Fruit fly (Drosophila melanogaster): Measurements from ENCODE around the gene DCAF12.
A peak's percentile ranks its signal among the peaks of the same experiment; 100 is the strongest.

- TF ChIP-seq tj (GFP tag; optimal IDR thresholded peaks at IDR 0.05) (no peak), kay (GFP tag; ENCODE audit: borderline replicate concordance) (peak; percentile 37), bab1 (GFP tag; optimal IDR thresholded peaks at IDR 0.05) (no peak), CG11617 (GFP tag; optimal IDR thresholded peaks at IDR 0.05) (no peak), CG7045 (GFP tag; optimal IDR thresholded peaks at IDR 0.05) (no peak), pad (GFP tag; optimal IDR thresholded peaks at IDR 0.05) (no peak), CG33017 (tag; optimal IDR thresholded peaks at IDR 0.05) (no peak), Mnt (GFP tag; optimal IDR thresholded peaks at IDR 0.05) (no peak), cic (GFP tag; optimal IDR thresholded peaks at IDR 0.05) (no peak), Crg-1 (GFP tag; optimal IDR thresholded peaks at IDR 0.05) (no peak), CG5204 (GFP tag; optimal IDR thresholded peaks at IDR 0.05) (no peak), Clk (GFP tag; optimal IDR thresholded peaks at IDR 0.05) (no peak)
Observed at dm6 chr3R:11978278-11978677, 38.6 kb downstream of the DCAF12 start.

Measured in whole organism, adult.